Fruit fly (Drosophila melanogaster): ENCODE measurements around the gene CG18170.

The CG18170 gene

DNA sequence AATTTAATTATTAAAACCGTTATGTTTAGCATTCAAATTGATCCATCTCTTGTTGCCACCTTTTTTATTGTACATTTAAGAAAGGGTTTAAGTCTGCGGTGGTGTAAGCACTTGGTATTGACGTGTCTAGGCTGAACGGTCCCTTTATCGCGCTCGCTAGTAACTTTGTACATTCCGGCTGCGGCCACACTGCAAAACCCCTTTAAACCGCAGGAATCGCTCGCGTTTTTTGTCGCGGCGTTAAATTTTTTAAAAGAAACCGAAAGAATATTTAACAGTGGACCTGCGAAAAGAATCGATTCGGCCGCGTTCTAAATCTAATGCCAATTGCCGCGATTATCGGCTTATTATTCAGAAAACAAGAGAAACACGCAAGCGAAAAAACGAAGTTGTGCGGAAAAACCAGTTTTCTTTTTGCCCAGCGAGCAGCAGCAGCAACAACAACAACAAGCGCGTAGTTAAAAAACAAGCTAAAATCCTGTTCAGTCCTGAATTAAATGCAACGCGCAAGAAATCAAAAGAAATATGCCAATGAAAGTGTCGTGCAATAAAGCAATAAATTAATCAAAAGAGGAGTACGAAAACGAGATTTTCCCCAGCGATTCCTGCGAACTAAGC, 26.2 kb upstream of the CG18170 start, which contains the start of gene CG13917 (continued):
- TF ChIP-seq Nf-YC (tag; optimal IDR thresholded peaks at IDR 0.05), result peak; percentile 24
- TF ChIP-seq BtbVII (GFP tag; optimal IDR thresholded peaks at IDR 0.05), result no peak
- peak; percentile 34 for TF ChIP-seq BEAF-32 (GFP tag; optimal IDR thresholded peaks at IDR 0.05)
- no peak for TF ChIP-seq CG1529 (GFP tag; optimal IDR thresholded peaks at IDR 0.05)
- no peak for TF ChIP-seq wek (GFP tag; optimal IDR thresholded peaks at IDR 0.05)
- no peak for TF ChIP-seq CG1602 (GFP tag; optimal IDR thresholded peaks at IDR 0.05)
- no peak for TF ChIP-seq lbe (GFP tag; optimal IDR thresholded peaks at IDR 0.05)
- no peak for TF ChIP-seq CG10654 (GFP tag; optimal IDR thresholded peaks at IDR 0.05)
- TF ChIP-seq org-1 (GFP tag; optimal IDR thresholded peaks at IDR 0.05), result no peak
- no peak for TF ChIP-seq Asciz (GFP tag; optimal IDR thresholded peaks at IDR 0.05)
- no peak for TF ChIP-seq CG32772 (GFP tag; IDR thresholded peaks at IDR 0.05)
- no peak for TF ChIP-seq CG12769 (tag; optimal IDR thresholded peaks at IDR 0.05)
- TF ChIP-seq CG34422 (GFP tag; IDR thresholded peaks at IDR 0.05), result peak; percentile 56; the same call in 1 of the 3 replicates
- TF ChIP-seq luna (GFP tag; optimal IDR thresholded peaks at IDR 0.05), result no peak
- TF ChIP-seq Mad (GFP tag; optimal IDR thresholded peaks at IDR 0.05), result no peak
- no peak for TF ChIP-seq pfk (GFP tag; optimal IDR thresholded peaks at IDR 0.05)
- peak; percentile 98 for TF ChIP-seq pzg (GFP tag; optimal IDR thresholded peaks at IDR 0.05)
- TF ChIP-seq tgo (GFP tag; IDR thresholded peaks at IDR 0.05), result no peak
- TF ChIP-seq CG9609 (GFP tag; optimal IDR thresholded peaks at IDR 0.05), result no peak
- no peak for TF ChIP-seq bab2 (GFP tag; optimal IDR thresholded peaks at IDR 0.05)
- no peak for TF ChIP-seq ssp (GFP tag; IDR thresholded peaks at IDR 0.05)
- TF ChIP-seq h (optimal IDR thresholded peaks at IDR 0.05), result no peak
- TF ChIP-seq sd (tag; optimal IDR thresholded peaks at IDR 0.05), result no peak
- peak; percentile 1 for TF ChIP-seq CG17186 (GFP tag; optimal IDR thresholded peaks at IDR 0.05)
- TF ChIP-seq inv (GFP tag; IDR thresholded peaks at IDR 0.05; ENCODE audit: partially characterized antibody), result no peak; the same call in 1 of the 2 replicates
- TF ChIP-seq CoRest (tag; optimal IDR thresholded peaks at IDR 0.05), result peak; percentile 60
- no peak for TF ChIP-seq Nf-YB (GFP tag; optimal IDR thresholded peaks at IDR 0.05)
- TF ChIP-seq Six4 (GFP tag; optimal IDR thresholded peaks at IDR 0.05), result no peak
- TF ChIP-seq CG2120 (GFP tag; optimal IDR thresholded peaks at IDR 0.05), result no peak
- TF ChIP-seq Hey (tag; optimal IDR thresholded peaks at IDR 0.05), result no peak
- no peak for TF ChIP-seq Hsf (GFP tag; optimal IDR thresholded peaks at IDR 0.05)
- no peak for TF ChIP-seq PHDP (tag; optimal IDR thresholded peaks at IDR 0.05)
- no peak for TF ChIP-seq repo (GFP tag; optimal IDR thresholded peaks at IDR 0.05)
- TF ChIP-seq ind (GFP tag; optimal IDR thresholded peaks at IDR 0.05), result no peak
- no peak for TF ChIP-seq Mes4 (GFP tag; optimal IDR thresholded peaks at IDR 0.05)
- no peak for TF ChIP-seq Adf1 (GFP tag; IDR thresholded peaks at IDR 0.05)
- no peak for TF ChIP-seq Usf (GFP tag; optimal IDR thresholded peaks at IDR 0.05)
- no peak for TF ChIP-seq gcm (GFP tag; optimal IDR thresholded peaks at IDR 0.05)
- TF ChIP-seq CG12942 (GFP tag; optimal IDR thresholded peaks at IDR 0.05), result no peak
- no peak for TF ChIP-seq CG5180 (GFP tag; optimal IDR thresholded peaks at IDR 0.05)
- no peak for TF ChIP-seq CG31388 (GFP tag; optimal IDR thresholded peaks at IDR 0.05)
- TF ChIP-seq CG17385 (GFP tag; optimal IDR thresholded peaks at IDR 0.05), result no peak
- no peak for TF ChIP-seq CG2129 (GFP tag; IDR thresholded peaks at IDR 0.05; ENCODE audit: partially characterized antibody)
- TF ChIP-seq CG15479 (GFP tag; optimal IDR thresholded peaks at IDR 0.05), result no peak
- TF ChIP-seq lilli (GFP tag; optimal IDR thresholded peaks at IDR 0.05), result no peak
- TF ChIP-seq CG4820 (GFP tag; optimal IDR thresholded peaks at IDR 0.05), result no peak
- no peak for TF ChIP-seq CG3407 (GFP tag; optimal IDR thresholded peaks at IDR 0.05)
- TF ChIP-seq pb (GFP tag; optimal IDR thresholded peaks at IDR 0.05), result no peak
- no peak for TF ChIP-seq Ssrp (tag; optimal IDR thresholded peaks at IDR 0.05)
- no peak for TF ChIP-seq rib (GFP tag; IDR thresholded peaks at IDR 0.05)
- TF ChIP-seq CG4360 (GFP tag; IDR thresholded peaks at IDR 0.05), result peak; percentile 88

Data from whole organism, embryonic.